Fruit fly (Drosophila melanogaster): ENCODE results near the gene zormin.

dm6 chr3L:2117046-2117445 is 34.5 kb downstream of the zormin start:
- TF ChIP-seq pan (optimal IDR thresholded peaks at IDR 0.05): no peak
- TF ChIP-seq psq (optimal IDR thresholded peaks at IDR 0.05): no peak
- no peak for TF ChIP-seq usp (GFP tag; optimal IDR thresholded peaks at IDR 0.05)
- TF ChIP-seq Dll (optimal IDR thresholded peaks at IDR 0.05): no peak
- no peak for TF ChIP-seq CG8478 (optimal IDR thresholded peaks at IDR 0.05)
- TF ChIP-seq EcR (GFP tag; optimal IDR thresholded peaks at IDR 0.05): no peak

Measured in whole organism.